Fruit fly (Drosophila melanogaster) ovary, adult (tissue): ENCODE measurements around the gene nrv1.
A peak's percentile ranks its signal among the peaks of the same experiment; 100 is the strongest.

ENCODE experiments used
- CG17801 ChIP-seq: fragments of 200-800 bp; optimal IDR thresholded peaks from 2 replicates; lab custom pipeline; 2019; ENCODE audit warnings: missing biosample characterization, mild to moderate bottlenecking, missing genetic modification characterization, moderate library complexity; ENCODE audit not compliant: partially characterized antibody

Gene nrv1

dm6 chr2L:6794956-6795522 lies 8.4 kb upstream of the nrv1 start:
- no peak for TF ChIP-seq CG17801

- peak; percentile 7 for TF ChIP-seq CG17801
Observed at dm6 chr2L:6794418-6794793, 7.7 kb upstream of the nrv1 start.

- TF ChIP-seq CG17801: no peak
Observed at dm6 chr2L:6793763-6794417, 7.2 kb upstream of the nrv1 start.

- peak; percentile 12 for TF ChIP-seq CG17801
Observed at dm6 chr2L:6791845-6792443, 5.3 kb upstream of the nrv1 start.

- TF ChIP-seq CG17801: no peak
Observed at dm6 chr2L:6789358-6789757, 2.7 kb upstream of the nrv1 start.

dm6 chr2L:6787973-6788368 lies 1.3 kb upstream of the nrv1 start:
- TF ChIP-seq CG17801: no peak

- TF ChIP-seq CG17801: peak; percentile 79
Observed at dm6 chr2L:6787029-6787972, 640 bp upstream of the nrv1 start.

dm6 chr2L:6785583-6785982 lies 1.1 kb downstream of the nrv1 start:
- no peak for TF ChIP-seq CG17801

- no peak for TF ChIP-seq CG17801
Observed at dm6 chr2L:6784235-6784634, 2.4 kb downstream of the nrv1 start.

- no peak for TF ChIP-seq CG17801
Observed at dm6 chr2L:6783395-6783794, 3.3 kb downstream of the nrv1 start.

- TF ChIP-seq CG17801: no peak
Observed at dm6 chr2L:6774853-6775252, 11.8 kb downstream of the nrv1 start.

dm6 chr2L:6773645-6774044 lies 13.0 kb downstream of the nrv1 start, which contains the start of gene CG17378:
Gene CG17378 (plus strand): TSS chr2L:6774041.
- TF ChIP-seq CG17801: no peak

- TF ChIP-seq CG17801: no peak
Observed at dm6 chr2L:6772655-6773054, 14.0 kb downstream of the nrv1 start, which contains the start of gene LUBEL. Gene LUBEL (minus strand): TSS chr2L:6772755.

- TF ChIP-seq CG17801: no peak
Observed at dm6 chr2L:6759528-6759927, 27.1 kb downstream of the nrv1 start, which contains the start of gene CG11322. Gene CG11322 (minus strand): TSS chr2L:6759628.

- TF ChIP-seq CG17801: no peak
Observed at dm6 chr2L:6751037-6751436, 35.6 kb downstream of the nrv1 start.

- TF ChIP-seq CG17801: no peak
Observed at dm6 chr2L:6747814-6748213, 38.8 kb downstream of the nrv1 start, which contains the start of gene CG44271. Gene CG44271 (minus strand): TSS chr2L:6747914.

- no peak for TF ChIP-seq CG17801
Observed at dm6 chr2L:6745522-6745921, 41.1 kb downstream of the nrv1 start, which contains the start of gene CG31910. Gene CG31910 (minus strand): TSS chr2L:6745622.
